Worm (Caenorhabditis elegans) whole organism, L4 larva: ENCODE results near the gene lido-2.
A peak's percentile ranks its signal among the peaks of the same experiment; 100 is the strongest.

Experiments used
- F10B5.3 ChIP-seq: sonication (generic microtip); optimal IDR thresholded peaks from 2 replicates; lab custom pipeline; 2016; ENCODE audit warnings: mild to moderate bottlenecking, missing genetic modification characterization, missing compliant biosample characterization
- F26F4.8 ChIP-seq: fragments of 200-800 bp; sonication (Bioruptor generic); conservative IDR thresholded peaks from 2 replicates; pipeline ENCODE4 v1.3.6; 2022; ENCODE audit warnings: missing genetic modification characterization, missing compliant biosample characterization
- F49E8.2 ChIP-seq: sonication (generic microtip); optimal IDR thresholded peaks from 2 replicates; lab custom pipeline; 2016; ENCODE audit warnings: missing compliant biosample characterization, mild to moderate bottlenecking, missing genetic modification characterization, borderline replicate concordance
- Y105C5A.15 ChIP-seq: fragments of 200-800 bp; sonication (Bioruptor generic); IDR thresholded peaks from 2 replicates; pipeline ENCODE4 v1.3.6; 2022; ENCODE audit warnings: missing genetic modification characterization, missing compliant biosample characterization
- Y5F2A.4 ChIP-seq: fragments of 200-800 bp; sonication (Bioruptor generic); optimal IDR thresholded peaks from 2 replicates; lab custom pipeline; 2018; ENCODE audit warnings: mild to moderate bottlenecking, missing genetic modification characterization, missing compliant biosample characterization
- ZK546.5 ChIP-seq, 2 experiments: sonication (generic microtip); optimal IDR thresholded peaks; 2 replicates each; lab custom pipeline; 2017; ENCODE audit warnings: missing biosample characterization in 2 of 2, missing genetic modification characterization in 2 of 2
- aha-1 ChIP-seq: fragments of 150-350 bp; peaks from one replicate; lab custom pipeline; 2014; ENCODE audit warnings: missing biosample characterization, missing genetic modification characterization
- aly-2 ChIP-seq: sonication (generic microtip); optimal IDR thresholded peaks from 2 replicates; lab custom pipeline; 2018; ENCODE audit warnings: missing biosample characterization, missing genetic modification characterization
- ceh-28 ChIP-seq: fragments of 150-350 bp; optimal IDR thresholded peaks from 2 replicates; lab custom pipeline; 2014; ENCODE audit warnings: missing biosample characterization, missing genetic modification reagents, missing genetic modification characterization
- ceh-82 ChIP-seq: sonication (generic microtip); optimal IDR thresholded peaks from 2 replicates; lab custom pipeline; 2017; ENCODE audit warnings: missing biosample characterization, missing genetic modification characterization
- ces-1 ChIP-seq: fragments of 150-350 bp; sonication (generic microtip); optimal IDR thresholded peaks from 4 replicates; lab custom pipeline; 2014; ENCODE audit warnings: missing biosample characterization, missing genetic modification reagents, missing genetic modification characterization
- cey-2 ChIP-seq: sonication (generic microtip); optimal IDR thresholded peaks from 3 replicates; lab custom pipeline; 2017; ENCODE audit warnings: missing genetic modification characterization, mild to moderate bottlenecking, missing compliant biosample characterization, antibody characterized with exemption, borderline replicate concordance; ENCODE audit not compliant: insufficient read depth
- ctbp-1 ChIP-seq: fragments of 200-800 bp; sonication (Bioruptor generic); IDR thresholded peaks from 2 replicates; pipeline ENCODE4 v1.3.6; 2022; ENCODE audit warnings: missing genetic modification reagents, missing genetic modification characterization, missing compliant biosample characterization
- daf-16 ChIP-seq, 3 experiments: sonication (generic microtip); optimal IDR thresholded peaks; 2 replicates each; lab custom pipeline; 2016 to 2017; ENCODE audit warnings: missing genetic modification characterization in 3 of 3, missing genetic modification reagents in 3 of 3, mild to moderate bottlenecking in 2 of 3, missing compliant biosample characterization in 2 of 3, missing biosample characterization in 1 of 3, moderate library complexity in 1 of 3
- daf-19 ChIP-seq: fragments of 200-800 bp; sonication (Bioruptor generic); conservative IDR thresholded peaks from 2 replicates; pipeline ENCODE4 v1.3.6; 2022; ENCODE audit warnings: missing genetic modification characterization, missing compliant biosample characterization
- daf-8 ChIP-seq: fragments of 200-800 bp; sonication (Bioruptor generic); IDR thresholded peaks from 2 replicates; pipeline ENCODE4 v1.3.6; 2022; ENCODE audit warnings: missing genetic modification characterization, missing compliant biosample characterization
- dmd-6 ChIP-seq: fragments of 200-800 bp; sonication (Bioruptor generic); IDR thresholded peaks from 2 replicates; pipeline ENCODE4 v1.3.6; 2022; ENCODE audit warnings: missing genetic modification reagents, missing genetic modification characterization, missing compliant biosample characterization
- dve-1 ChIP-seq: sonication (generic microtip); optimal IDR thresholded peaks from 2 replicates; lab custom pipeline; 2017; ENCODE audit warnings: antibody characterized with exemption, mild to moderate bottlenecking, missing genetic modification characterization, missing compliant biosample characterization; ENCODE audit not compliant: insufficient read depth
- hlh-11 ChIP-seq: fragments of 200-800 bp; sonication (Bioruptor generic); optimal IDR thresholded peaks from 2 replicates; lab custom pipeline; 2018; ENCODE audit warnings: mild to moderate bottlenecking, missing genetic modification characterization, missing compliant biosample characterization
- hlh-30 ChIP-seq: sonication (generic microtip); optimal IDR thresholded peaks from 2 replicates; lab custom pipeline; 2017; ENCODE audit warnings: antibody characterized with exemption, mild to moderate bottlenecking, missing genetic modification characterization, missing compliant biosample characterization; ENCODE audit not compliant: insufficient read depth
- hmg-1.1 ChIP-seq: fragments of 200-800 bp; sonication (Bioruptor generic); IDR thresholded peaks from 2 replicates; pipeline ENCODE4 v1.3.6; 2022; ENCODE audit warnings: missing genetic modification reagents, missing genetic modification characterization, missing compliant biosample characterization
- lin-13 ChIP-seq: fragments of 150-350 bp; optimal IDR thresholded peaks from 2 replicates; lab custom pipeline; 2014; ENCODE audit warnings: missing biosample characterization, missing genetic modification reagents, missing genetic modification characterization
- lin-38 ChIP-seq: fragments of 200-800 bp; sonication (Bioruptor generic); IDR thresholded peaks from 2 replicates; pipeline ENCODE4 v1.3.6; 2022; ENCODE audit warnings: missing genetic modification reagents, missing genetic modification characterization, missing compliant biosample characterization
- mep-1 ChIP-seq: fragments of 150-350 bp; sonication (generic microtip); optimal IDR thresholded peaks from 3 replicates; lab custom pipeline; 2014; ENCODE audit warnings: missing biosample characterization, missing genetic modification characterization
- nhr-10 ChIP-seq: fragments of 150-350 bp; optimal IDR thresholded peaks from 2 replicates; lab custom pipeline; 2014; ENCODE audit warnings: missing biosample characterization, missing genetic modification characterization
- nhr-11 ChIP-seq: fragments of 150-350 bp; optimal IDR thresholded peaks from 2 replicates; lab custom pipeline; 2014; ENCODE audit warnings: missing biosample characterization, missing genetic modification characterization
- nhr-111 ChIP-seq: fragments of 200-800 bp; sonication (Bioruptor generic); optimal IDR thresholded peaks from 2 replicates; lab custom pipeline; 2018; ENCODE audit warnings: mild to moderate bottlenecking, missing genetic modification characterization, missing compliant biosample characterization
- nhr-28 ChIP-seq: fragments of 150-350 bp; optimal IDR thresholded peaks from 2 replicates; lab custom pipeline; 2014; ENCODE audit warnings: missing biosample characterization, missing genetic modification characterization
- nhr-42 ChIP-seq: fragments of 200-800 bp; sonication (Bioruptor generic); IDR thresholded peaks from 2 replicates; pipeline ENCODE4 v1.3.6; 2022; ENCODE audit warnings: missing genetic modification characterization, missing compliant biosample characterization
- nhr-6 ChIP-seq: fragments of 150-350 bp; optimal IDR thresholded peaks from 2 replicates; lab custom pipeline; 2014; ENCODE audit warnings: missing biosample characterization, missing genetic modification characterization
- pha-4 ChIP-seq, 2 experiments: fragments of 150-350 bp in 1 of 2; fragments of 200-800 bp in 1 of 2; sonication (Bioruptor generic) in 1 of 2; IDR thresholded peaks in 1 of 2; optimal IDR thresholded peaks in 1 of 2; 2 replicates each; pipeline versions ENCODE4 v1.3.6 to Lab custom; 2014 to 2022; ENCODE audit warnings: missing genetic modification characterization in 2 of 2, missing genetic modification reagents in 2 of 2, missing biosample characterization in 1 of 2, missing compliant biosample characterization in 1 of 2
- php-3 ChIP-seq: fragments of 200-800 bp; sonication (Bioruptor generic); IDR thresholded peaks from 2 replicates; pipeline ENCODE4 v1.3.6; 2022; ENCODE audit warnings: missing genetic modification reagents, missing genetic modification characterization, missing compliant biosample characterization
- pqm-1 ChIP-seq: sonication (generic microtip); optimal IDR thresholded peaks from 2 replicates; lab custom pipeline; 2017; ENCODE audit warnings: missing biosample characterization, missing genetic modification characterization
- skn-1 ChIP-seq: fragments of 150-350 bp; optimal IDR thresholded peaks from 2 replicates; lab custom pipeline; 2014; ENCODE audit warnings: missing biosample characterization, missing genetic modification characterization
- unc-130 ChIP-seq: sonication (generic microtip); optimal IDR thresholded peaks from 2 replicates; lab custom pipeline; 2016; ENCODE audit warnings: missing genetic modification reagents, missing genetic modification characterization, missing compliant biosample characterization
- vab-7 ChIP-seq: fragments of 200-800 bp; sonication (Bioruptor generic); IDR thresholded peaks from 2 replicates; pipeline ENCODE4 v1.3.6; 2022; ENCODE audit warnings: missing genetic modification reagents, missing genetic modification characterization, missing compliant biosample characterization
- zfp-2 ChIP-seq: sonication (generic microtip); optimal IDR thresholded peaks from 2 replicates; lab custom pipeline; 2016; ENCODE audit warnings: mild to moderate bottlenecking, missing genetic modification characterization, missing compliant biosample characterization
- ztf-11 ChIP-seq: fragments of 150-350 bp; optimal IDR thresholded peaks from 2 replicates; lab custom pipeline; 2014; ENCODE audit warnings: missing biosample characterization, missing genetic modification characterization
- ztf-7 ChIP-seq: fragments of 150-350 bp; optimal IDR thresholded peaks from 2 replicates; lab custom pipeline; 2014; ENCODE audit warnings: missing biosample characterization, missing genetic modification characterization

Gene lido-2

ce11 chrX:17100656-17101055 is at the start of gene lido-2:
Gene lido-2, minus strand, starts transcription at chrX:17100756.
- TF ChIP-seq ctbp-1 (GFP tag; lab: Robert Waterston, UW) (no peak), Y105C5A.15 (GFP tag; lab: Robert Waterston, UW) (no peak), nhr-111 (GFP tag; lab: Kevin White, UChicago) (no peak), daf-19 (GFP tag; lab: Robert Waterston, UW) (no peak), ceh-28 (tag; lab: Kevin White, UChicago) (no peak), F26F4.8 (GFP tag; lab: Robert Waterston, UW) (no peak), aly-2 (tag; lab: Kevin White, UChicago) (no peak), php-3 (GFP tag; lab: Robert Waterston, UW) (no peak), F10B5.3 (tag; lab: Kevin White, UChicago) (no peak), ceh-82 (no peak), daf-16 (GFP tag; optimal IDR thresholded peaks at IDR 0.05; lab: Kevin White, UChicago) (no peak), daf-16 (tag; optimal IDR thresholded peaks at IDR 0.05; lab: Kevin White, UChicago) (no peak)

- TF ChIP-seq vab-7 (GFP tag; lab: Robert Waterston, UW) (no peak), hmg-1.1 (GFP tag; lab: Robert Waterston, UW) (0 out of 2 replicates have a peak, but pooled peaks have one; percentile 37), aha-1 (peak; percentile 65)
Observed at ce11 chrX:17149877-17150490, 49.4 kb upstream of the lido-2 start, which contains the start of gene T23C6.4. Gene T23C6.4, minus strand, starts transcription at chrX:17149927.

ce11 chrX:17146545-17146944 is 46.0 kb upstream of the lido-2 start:
- peak; percentile 72 for TF ChIP-seq nhr-28 (tag; lab: Kevin White, UChicago)
- TF ChIP-seq daf-16 (GFP tag; optimal IDR thresholded peaks at IDR 0.05; lab: Kevin White, UChicago): no peak
- TF ChIP-seq daf-16 (tag; optimal IDR thresholded peaks at IDR 0.05; lab: Kevin White, UChicago): peak; percentile 28
- no peak for TF ChIP-seq zfp-2
- peak; percentile 99 for TF ChIP-seq nhr-6 (tag; lab: Kevin White, UChicago)
- TF ChIP-seq unc-130 (GFP tag; lab: Kevin White, UChicago): no peak
- TF ChIP-seq ZK546.5 (tag; optimal IDR thresholded peaks at IDR 0.05; lab: Kevin White, UChicago): no peak
- TF ChIP-seq dve-1 (tag; lab: Kevin White, UChicago): peak; percentile 9
- TF ChIP-seq dmd-6 (GFP tag; lab: Robert Waterston, UW): 0 out of 2 replicates have a peak, but pooled peaks have one; percentile 6
- TF ChIP-seq hlh-11: peak; percentile 22
- TF ChIP-seq pqm-1 (tag; lab: Kevin White, UChicago): peak; percentile 97

- TF ChIP-seq hlh-11: peak; percentile 21
- TF ChIP-seq mep-1 (tag; lab: Kevin White, UChicago): peak; percentile 2
- peak; percentile 28 for TF ChIP-seq dve-1 (tag; lab: Kevin White, UChicago)
- no peak for TF ChIP-seq daf-16 (GFP tag; optimal IDR thresholded peaks at IDR 0.05; lab: Kevin White, UChicago)
- TF ChIP-seq daf-16 (tag; optimal IDR thresholded peaks at IDR 0.05; lab: Kevin White, UChicago): peak; percentile 98
- no peak for TF ChIP-seq lin-38 (GFP tag; lab: Robert Waterston, UW)
- peak; percentile 43 for TF ChIP-seq ztf-7 (tag; lab: Kevin White, UChicago)
- TF ChIP-seq hlh-30 (tag; lab: Kevin White, UChicago): peak; percentile 20
- peak; percentile 58 for TF ChIP-seq nhr-28 (tag; lab: Kevin White, UChicago)
- TF ChIP-seq aha-1: peak; percentile 89
- TF ChIP-seq ces-1 (GFP tag; lab: Kevin White, UChicago): no peak
Observed at ce11 chrX:17140447-17140846, 39.9 kb upstream of the lido-2 start.

ce11 chrX:17139204-17139780 is 38.7 kb upstream of the lido-2 start:
- TF ChIP-seq aha-1 (peak; percentile 93), nhr-42 (GFP tag; lab: Robert Waterston, UW) (no peak), F49E8.2 (tag; lab: Kevin White, UChicago) (no peak), lin-38 (GFP tag; lab: Robert Waterston, UW) (no peak), nhr-10 (tag; lab: Kevin White, UChicago) (no peak), daf-16 (GFP tag; optimal IDR thresholded peaks at IDR 0.05; lab: Kevin White, UChicago) (no peak), daf-16 (tag; optimal IDR thresholded peaks at IDR 0.05; lab: Kevin White, UChicago) (peak; percentile 33), nhr-28 (tag; lab: Kevin White, UChicago) (peak; percentile 12), skn-1 (tag; lab: Kevin White, UChicago) (no peak), daf-8 (GFP tag; lab: Robert Waterston, UW) (no peak), lin-13 (GFP tag; lab: Kevin White, UChicago) (no peak), pha-4 (GFP tag; IDR thresholded peaks at IDR 0.05; lab: Robert Waterston, UW) (0 out of 2 replicates have a peak, but pooled peaks have one; percentile 21), pha-4 (tag; optimal IDR thresholded peaks at IDR 0.05; lab: Kevin White, UChicago) (no peak), cey-2 (tag; lab: Kevin White, UChicago) (no peak), ztf-11 (tag; lab: Kevin White, UChicago) (no peak), nhr-11 (tag; lab: Kevin White, UChicago) (no peak), unc-130 (GFP tag; lab: Kevin White, UChicago) (no peak), Y5F2A.4 (GFP tag; lab: Kevin White, UChicago) (no peak)
